Worm (Caenorhabditis elegans) whole organism, midembryonic: ENCODE results near the gene mtre-1.

Source experiments
- T22C8.4 ChIP-seq: fragments of 200-800 bp; sonication (Bioruptor generic); IDR thresholded peaks from 2 replicates; pipeline ENCODE4 v1.3.6; 2022; ENCODE audit warnings: missing genetic modification characterization, missing compliant biosample characterization
- flt-1 ChIP-seq: fragments of 200-800 bp; sonication (Bioruptor generic); IDR thresholded peaks from 2 replicates; pipeline ENCODE4 v1.3.6; 2022; ENCODE audit warnings: missing genetic modification characterization, missing compliant biosample characterization
- ref-1 ChIP-seq: fragments of 200-800 bp; sonication (Bioruptor generic); conservative IDR thresholded peaks from 2 replicates; pipeline ENCODE4 v1.3.6; 2022; ENCODE audit warnings: missing genetic modification reagents, missing genetic modification characterization, missing compliant biosample characterization
- ztf-23 ChIP-seq: fragments of 200-800 bp; sonication (Bioruptor generic); IDR thresholded peaks from 2 replicates; pipeline ENCODE4 v1.3.6; 2022; ENCODE audit warnings: missing genetic modification reagents, missing genetic modification characterization, missing compliant biosample characterization
- ztf-29 ChIP-seq: fragments of 200-800 bp; sonication (Bioruptor generic); IDR thresholded peaks from 2 replicates; pipeline ENCODE4 v1.3.6; 2022; ENCODE audit warnings: missing genetic modification reagents, missing genetic modification characterization, missing compliant biosample characterization

ce11 chrII:8093283-8093682 lies 42.9 kb upstream of the mtre-1 start:
- no peak for TF ChIP-seq ztf-23 (GFP tag; lab: Robert Waterston, UW)
- TF ChIP-seq ztf-29 (GFP tag; lab: Robert Waterston, UW): no peak
- TF ChIP-seq ref-1 (GFP tag; lab: Robert Waterston, UW): no peak
- TF ChIP-seq flt-1 (GFP tag; lab: Robert Waterston, UW): no peak
- no peak for TF ChIP-seq T22C8.4
